Worm (Caenorhabditis elegans): ENCODE data around the gene D2023.6.

Gene D2023.6

ce11 chrV:11854905-11855304, 27.8 kb downstream of the D2023.6 start:
- TF ChIP-seq Y55F3AM.14 (GFP tag; optimal IDR thresholded peaks at IDR 0.05): no peak
- no peak for TF ChIP-seq nhr-12 (tag; optimal IDR thresholded peaks at IDR 0.05)
- TF ChIP-seq dmd-4 (tag; optimal IDR thresholded peaks at IDR 0.05): peak; percentile 15
- no peak for TF ChIP-seq elt-1 (tag; optimal IDR thresholded peaks at IDR 0.05)
- TF ChIP-seq mab-5 (tag; optimal IDR thresholded peaks at IDR 0.05): no peak
- TF ChIP-seq nhr-21 (tag; optimal IDR thresholded peaks at IDR 0.05): peak; percentile 50
- peak in 1 of 2 experiments; percentile 50 for TF ChIP-seq lsy-2 (tag; optimal IDR thresholded peaks at IDR 0.05)
- no peak for TF ChIP-seq F13H6.1 (tag; optimal IDR thresholded peaks at IDR 0.05)
- TF ChIP-seq ztf-1 (GFP tag; conservative IDR thresholded peaks at IDR 0.05): no peak
- no peak for TF ChIP-seq lin-39 (tag; optimal IDR thresholded peaks at IDR 0.05)
- no peak for TF ChIP-seq ama-1 (optimal IDR thresholded peaks at IDR 0.05)
- no peak for TF ChIP-seq peb-1 (tag; optimal IDR thresholded peaks at IDR 0.05)
- TF ChIP-seq unc-62 (GFP tag; optimal IDR thresholded peaks at IDR 0.05): no peak
- TF ChIP-seq nhr-10 (tag; optimal IDR thresholded peaks at IDR 0.05): no peak
- TF ChIP-seq nhr-25 (tag; optimal IDR thresholded peaks at IDR 0.05): no peak
- TF ChIP-seq lin-11 (tag; optimal IDR thresholded peaks at IDR 0.05): no peak
- TF ChIP-seq ztf-4 (tag; optimal IDR thresholded peaks at IDR 0.05): no peak
- TF ChIP-seq mbf-1 (tag; optimal IDR thresholded peaks at IDR 0.05): no peak

ce11 chrV:11856022-11856421, 28.9 kb downstream of the D2023.6 start:
- no peak for TF ChIP-seq nhr-12 (tag; optimal IDR thresholded peaks at IDR 0.05)
- TF ChIP-seq Y55F3AM.14 (GFP tag; optimal IDR thresholded peaks at IDR 0.05): no peak
- no peak for TF ChIP-seq ceh-82 (tag; optimal IDR thresholded peaks at IDR 0.05)
- no peak for TF ChIP-seq F13H6.1 (tag; optimal IDR thresholded peaks at IDR 0.05)
- no peak for TF ChIP-seq lsy-2 (tag; optimal IDR thresholded peaks at IDR 0.05)
- TF ChIP-seq sma-9 (GFP tag; optimal IDR thresholded peaks at IDR 0.05): no peak
- TF ChIP-seq sma-9 (tag; optimal IDR thresholded peaks at IDR 0.05): no peak
- no peak for TF ChIP-seq nhr-11 (tag; optimal IDR thresholded peaks at IDR 0.05)
- TF ChIP-seq alr-1 (tag; optimal IDR thresholded peaks at IDR 0.05): no peak
- no peak for TF ChIP-seq crh-2 (tag; optimal IDR thresholded peaks at IDR 0.05)
- no peak for TF ChIP-seq egl-27 (tag; optimal IDR thresholded peaks at IDR 0.05)
- no peak for TF ChIP-seq fos-1 (tag; optimal IDR thresholded peaks at IDR 0.05)
- no peak for TF ChIP-seq nhr-129 (tag; optimal IDR thresholded peaks at IDR 0.05)
- TF ChIP-seq skn-1 (tag; optimal IDR thresholded peaks at IDR 0.05): no peak
- TF ChIP-seq nhr-10 (tag; optimal IDR thresholded peaks at IDR 0.05): no peak
- no peak for TF ChIP-seq mdl-1 (tag; optimal IDR thresholded peaks at IDR 0.05)

ce11 chrV:11857756-11858155, 30.6 kb downstream of the D2023.6 start:
- TF ChIP-seq ama-1 (optimal IDR thresholded peaks at IDR 0.05) (no peak), C34F6.9 (tag; optimal IDR thresholded peaks at IDR 0.05) (no peak), nhr-23 (tag; optimal IDR thresholded peaks at IDR 0.05) (no peak), sma-9 (GFP tag; optimal IDR thresholded peaks at IDR 0.05) (peak; percentile 43), sma-9 (tag; optimal IDR thresholded peaks at IDR 0.05) (no peak), nhr-25 (tag; optimal IDR thresholded peaks at IDR 0.05) (peak; percentile 77)

ce11 chrV:11858299-11858698, 31.1 kb downstream of the D2023.6 start:
- TF ChIP-seq alr-1 (tag; optimal IDR thresholded peaks at IDR 0.05): no peak
- TF ChIP-seq sma-9 (GFP tag; optimal IDR thresholded peaks at IDR 0.05): peak; percentile 29
- no peak for TF ChIP-seq sma-9 (tag; optimal IDR thresholded peaks at IDR 0.05)

ce11 chrV:11859082-11859858, 32.1 kb downstream of the D2023.6 start:
- peak; percentile 57 for TF ChIP-seq F13H6.1 (tag; optimal IDR thresholded peaks at IDR 0.05)
- TF ChIP-seq lsy-2 (tag; optimal IDR thresholded peaks at IDR 0.05): peak in 1 of 2 experiments; percentile 48
- TF ChIP-seq sma-9 (GFP tag; optimal IDR thresholded peaks at IDR 0.05): peak; percentile 91
- no peak for TF ChIP-seq sma-9 (tag; optimal IDR thresholded peaks at IDR 0.05)
- TF ChIP-seq mdl-1 (tag; optimal IDR thresholded peaks at IDR 0.05): peak; percentile 52 to 84
- TF ChIP-seq sma-3 (GFP tag; optimal IDR thresholded peaks at IDR 0.05): peak; percentile 79
- TF ChIP-seq nhr-21 (tag; optimal IDR thresholded peaks at IDR 0.05): peak; percentile 94
- peak; percentile 69 for TF ChIP-seq egl-27 (tag; optimal IDR thresholded peaks at IDR 0.05)
- TF ChIP-seq unc-55 (GFP tag; optimal IDR thresholded peaks at IDR 0.05): no peak
- peak; percentile 87 for TF ChIP-seq blmp-1 (tag; optimal IDR thresholded peaks at IDR 0.05; ENCODE audit: insufficient read depth)
- peak; percentile 96 for TF ChIP-seq fos-1 (tag; optimal IDR thresholded peaks at IDR 0.05)
- no peak for TF ChIP-seq dmd-4 (tag; optimal IDR thresholded peaks at IDR 0.05)
- no peak for TF ChIP-seq elt-3 (tag; optimal IDR thresholded peaks at IDR 0.05)
- peak; percentile 90 for TF ChIP-seq nhr-25 (tag; optimal IDR thresholded peaks at IDR 0.05)
